Fruit fly (Drosophila melanogaster): Measurements from ENCODE around the gene CG43091.

CG43091 gene

dm6 chr3R:22781412-22781811 lies 12.9 kb upstream of the CG43091 start (continued):
- TF ChIP-seq Eip75B (GFP tag; optimal IDR thresholded peaks at IDR 0.05) (peak; percentile 6), CG1621 (tag; optimal IDR thresholded peaks at IDR 0.05) (no peak), achi (GFP tag; optimal IDR thresholded peaks at IDR 0.05) (peak; percentile 32), CG3919 (GFP tag; optimal IDR thresholded peaks at IDR 0.05) (peak; percentile 42), esn (GFP tag; optimal IDR thresholded peaks at IDR 0.05) (peak; percentile 48), CG3032 (tag; optimal IDR thresholded peaks at IDR 0.05) (no peak), svp (GFP tag) (peak; percentile 87), CG8119 (GFP tag; IDR thresholded peaks at IDR 0.05) (peak; percentile 73), dsx (GFP tag; optimal IDR thresholded peaks at IDR 0.05; ENCODE audit: poor library complexity, severe bottlenecking) (peak; percentile 71), Lpt (GFP tag; optimal IDR thresholded peaks at IDR 0.05) (peak; percentile 25), CG34406 (GFP tag; optimal IDR thresholded peaks at IDR 0.05) (peak; percentile 16), topi (GFP tag; optimal IDR thresholded peaks at IDR 0.05) (peak; percentile 42)

- TF ChIP-seq CG7368 (GFP tag; optimal IDR thresholded peaks at IDR 0.05) (no peak), svp (GFP tag) (peak; percentile 58), lz (GFP tag; optimal IDR thresholded peaks at IDR 0.05) (no peak), topi (GFP tag; optimal IDR thresholded peaks at IDR 0.05) (no peak)
These were observed 11.6 kb upstream of the CG43091 start for dm6 chr3R:22780135-22780534.

dm6 chr3R:22776457-22776856 lies 7.9 kb upstream of the CG43091 start:
- no peak for TF ChIP-seq CG34406 (GFP tag; optimal IDR thresholded peaks at IDR 0.05)
- TF ChIP-seq ss (GFP tag; optimal IDR thresholded peaks at IDR 0.05), result no peak
- TF ChIP-seq OdsH (GFP tag; optimal IDR thresholded peaks at IDR 0.05), result no peak
- no peak for TF ChIP-seq Hr39 (GFP tag; optimal IDR thresholded peaks at IDR 0.05)
- no peak for TF ChIP-seq cyc (GFP tag; optimal IDR thresholded peaks at IDR 0.05)
- no peak for TF ChIP-seq CG8319 (GFP tag; optimal IDR thresholded peaks at IDR 0.05)
- no peak for TF ChIP-seq CG11294 (GFP tag; IDR thresholded peaks at IDR 0.05)
- TF ChIP-seq Met (GFP tag; optimal IDR thresholded peaks at IDR 0.05), result no peak
- TF ChIP-seq lz (GFP tag; optimal IDR thresholded peaks at IDR 0.05), result no peak
- no peak for TF ChIP-seq Ets21C (GFP tag; optimal IDR thresholded peaks at IDR 0.05)
- TF ChIP-seq eg (GFP tag; IDR thresholded peaks at IDR 0.05), result no peak
- no peak for TF ChIP-seq CG32006 (GFP tag; optimal IDR thresholded peaks at IDR 0.05)
- no peak for TF ChIP-seq CG9139 (GFP tag; optimal IDR thresholded peaks at IDR 0.05)
- no peak for TF ChIP-seq CG16779 (tag; optimal IDR thresholded peaks at IDR 0.05)
- no peak for TF ChIP-seq Blimp-1 (GFP tag; optimal IDR thresholded peaks at IDR 0.05)
- TF ChIP-seq dac (GFP tag; optimal IDR thresholded peaks at IDR 0.05), result no peak

dm6 chr3R:22771670-22772069 lies 3.1 kb upstream of the CG43091 start, which contains the start of gene CG43095:
CG43095 (minus strand) TSS chr3R:22771770.
- no peak for TF ChIP-seq CG3032 (tag; optimal IDR thresholded peaks at IDR 0.05)
- TF ChIP-seq CG8632 (GFP tag; optimal IDR thresholded peaks at IDR 0.05), result no peak
- no peak for TF ChIP-seq CG3919 (GFP tag; optimal IDR thresholded peaks at IDR 0.05)
- TF ChIP-seq Met (GFP tag; optimal IDR thresholded peaks at IDR 0.05), result no peak
- TF ChIP-seq svp (GFP tag), result no peak
- TF ChIP-seq CG31627 (GFP tag; optimal IDR thresholded peaks at IDR 0.05), result no peak
- no peak for TF ChIP-seq CG6276 (GFP tag; optimal IDR thresholded peaks at IDR 0.05)
- no peak for TF ChIP-seq Hr38 (GFP tag; optimal IDR thresholded peaks at IDR 0.05)
- TF ChIP-seq Gug (GFP tag; IDR thresholded peaks at IDR 0.05), result no peak
- no peak for TF ChIP-seq Blimp-1 (GFP tag; optimal IDR thresholded peaks at IDR 0.05)
- TF ChIP-seq acj6 (GFP tag; optimal IDR thresholded peaks at IDR 0.05), result no peak

- TF ChIP-seq CG10669 (GFP tag; optimal IDR thresholded peaks at IDR 0.05) (no peak), CG1621 (tag; optimal IDR thresholded peaks at IDR 0.05) (no peak), CG11294 (GFP tag; IDR thresholded peaks at IDR 0.05) (no peak), Hr38 (GFP tag; optimal IDR thresholded peaks at IDR 0.05) (no peak), salr (GFP tag; optimal IDR thresholded peaks at IDR 0.05) (no peak), net (GFP tag; optimal IDR thresholded peaks at IDR 0.05) (no peak), Eip75B (GFP tag; optimal IDR thresholded peaks at IDR 0.05) (no peak), CG7368 (GFP tag; optimal IDR thresholded peaks at IDR 0.05) (no peak), Blimp-1 (GFP tag; optimal IDR thresholded peaks at IDR 0.05) (no peak), CG4318 (GFP tag; optimal IDR thresholded peaks at IDR 0.05) (no peak), CG6808 (GFP tag; optimal IDR thresholded peaks at IDR 0.05) (no peak), Ets96B (tag; optimal IDR thresholded peaks at IDR 0.05) (no peak), Eip93F (GFP tag; optimal IDR thresholded peaks at IDR 0.05) (no peak), pdm3 (GFP tag; optimal IDR thresholded peaks at IDR 0.05) (no peak), CG10631 (GFP tag; optimal IDR thresholded peaks at IDR 0.05) (no peak), Hr4 (GFP tag; optimal IDR thresholded peaks at IDR 0.05) (no peak), Smox (GFP tag; optimal IDR thresholded peaks at IDR 0.05) (no peak), OdsH (GFP tag; optimal IDR thresholded peaks at IDR 0.05) (no peak), CG16779 (tag; optimal IDR thresholded peaks at IDR 0.05) (no peak)
These were observed 2.4 kb upstream of the CG43091 start, which contains the start of gene CG43094 for dm6 chr3R:22770887-22771286. CG43094 (minus strand) TSS chr3R:22770987.

All from whole organism, prepupa.